Fruit fly (Drosophila melanogaster) whole organism, prepupa: ENCODE measurements around the gene CG7304.
A peak's percentile ranks its signal among the peaks of the same experiment; 100 is the strongest.

Source experiments
- CG11902 ChIP-seq: fragments of 200-800 bp; sonication (Bioruptor generic); optimal IDR thresholded peaks from 3 replicates; lab custom pipeline; 2016; ENCODE audit warnings: missing biosample characterization, missing genetic modification characterization
- CG3919 ChIP-seq: fragments of 200-800 bp; sonication (Bioruptor generic); optimal IDR thresholded peaks from 3 replicates; lab custom pipeline; 2016; ENCODE audit warnings: missing biosample characterization, missing genetic modification characterization
- CG6854 ChIP-seq: fragments of 200-800 bp; sonication (Bioruptor generic); optimal IDR thresholded peaks from 2 replicates; lab custom pipeline; 2017; ENCODE audit warnings: missing biosample characterization, mild to moderate bottlenecking, missing genetic modification characterization
- Eip75B ChIP-seq: fragments of 200-800 bp; sonication (Bioruptor generic); optimal IDR thresholded peaks from 3 replicates; lab custom pipeline; 2016; ENCODE audit warnings: missing biosample characterization, missing genetic modification characterization
- Gug ChIP-seq: fragments of 200-800 bp; sonication (Bioruptor generic); IDR thresholded peaks from 2 replicates; pipeline ENCODE4 v1.3.6; 2022; ENCODE audit warnings: missing biosample characterization, missing genetic modification characterization
- Hr39 ChIP-seq: fragments of 200-800 bp; sonication (Bioruptor generic); optimal IDR thresholded peaks from 2 replicates; lab custom pipeline; 2016; ENCODE audit warnings: missing biosample characterization, missing genetic modification characterization
- Met ChIP-seq: fragments of 200-800 bp; sonication (Bioruptor generic); optimal IDR thresholded peaks from 3 replicates; lab custom pipeline; 2016; ENCODE audit warnings: missing biosample characterization, missing genetic modification characterization
- pdm3 ChIP-seq: fragments of 200-800 bp; sonication (Bioruptor generic); optimal IDR thresholded peaks from 3 replicates; lab custom pipeline; 2016; ENCODE audit warnings: missing biosample characterization, missing genetic modification characterization
- topi ChIP-seq: fragments of 200-800 bp; sonication (Bioruptor generic); optimal IDR thresholded peaks from 3 replicates; lab custom pipeline; 2016; ENCODE audit warnings: missing biosample characterization, missing genetic modification characterization

dm6 chr3L:15632653-15633052 lies 46.9 kb upstream of the CG7304 start:
- TF ChIP-seq CG11902 (GFP tag; lab: Kevin White, UChicago) (no peak), pdm3 (no peak), CG3919 (no peak), topi (no peak), CG6854 (peak; percentile 16), Hr39 (GFP tag; lab: Kevin White, UChicago) (no peak), Eip75B (GFP tag; lab: Kevin White, UChicago) (no peak), Gug (no peak), Met (GFP tag; lab: Kevin White, UChicago) (peak; percentile 9)
